Fruit fly (Drosophila melanogaster) whole organism, wandering third instar larva: ENCODE measurements around the gene PIP82.
A peak's percentile ranks its signal among the peaks of the same experiment; 100 is the strongest.

ENCODE experiments used
- Abd-B ChIP-seq: fragments of >200 bp; optimal IDR thresholded peaks from 2 replicates; lab custom pipeline; 2017; ENCODE audit warnings: missing biosample characterization, missing genetic modification characterization
- Dfd ChIP-seq: fragments of >200 bp; optimal IDR thresholded peaks from 2 replicates; lab custom pipeline; 2017; ENCODE audit warnings: missing biosample characterization, missing genetic modification characterization
- HLH106 ChIP-seq: fragments of 200-800 bp; optimal IDR thresholded peaks from 3 replicates; lab custom pipeline; 2019; ENCODE audit warnings: missing biosample characterization, mild to moderate bottlenecking, missing genetic modification characterization, moderate library complexity
- Hr78 ChIP-seq: fragments of >200 bp; optimal IDR thresholded peaks from 2 replicates; lab custom pipeline; 2017; ENCODE audit warnings: missing biosample characterization, missing genetic modification characterization
- Hr83 ChIP-seq: fragments of 200-300 bp; sonication (Bioruptor generic); optimal IDR thresholded peaks from 2 replicates; lab custom pipeline; 2016; ENCODE audit warnings: missing biosample characterization, mild to moderate bottlenecking, missing genetic modification characterization, moderate library complexity; ENCODE audit not compliant: poor library complexity, severe bottlenecking
- OdsH ChIP-seq: fragments of 200-800 bp; sonication (Bioruptor generic); optimal IDR thresholded peaks from 2 replicates; lab custom pipeline; 2016; ENCODE audit warnings: missing biosample characterization, mild to moderate bottlenecking, missing genetic modification characterization
- Sp1 ChIP-seq: fragments of 200-800 bp; sonication (Bioruptor generic); optimal IDR thresholded peaks from 3 replicates; lab custom pipeline; 2019; ENCODE audit warnings: missing biosample characterization, mild to moderate bottlenecking, missing genetic modification characterization, moderate library complexity
- brk ChIP-seq: fragments of 200-800 bp; sonication (Bioruptor generic); optimal IDR thresholded peaks from 2 replicates; lab custom pipeline; 2016; ENCODE audit warnings: missing biosample characterization, mild to moderate bottlenecking, missing genetic modification characterization
- ey ChIP-seq: fragments of 200-800 bp; sonication (Bioruptor generic); optimal IDR thresholded peaks from 2 replicates; lab custom pipeline; 2016; ENCODE audit warnings: missing biosample characterization, missing genetic modification characterization
- fru ChIP-seq: fragments of 200-800 bp; sonication (Bioruptor generic); optimal IDR thresholded peaks from 3 replicates; lab custom pipeline; 2016; ENCODE audit warnings: missing biosample characterization, mild to moderate bottlenecking, missing genetic modification characterization
- h ChIP-seq: fragments of 200-800 bp; sonication (Bioruptor generic); optimal IDR thresholded peaks from 3 replicates; lab custom pipeline; 2016; ENCODE audit warnings: missing biosample characterization, mild to moderate bottlenecking, missing genetic modification characterization
- pan ChIP-seq: fragments of >200 bp; optimal IDR thresholded peaks from 2 replicates; lab custom pipeline; 2017
- psq ChIP-seq: fragments of 200-800 bp; sonication (Bioruptor generic); optimal IDR thresholded peaks from 3 replicates; lab custom pipeline; 2017; ENCODE audit warnings: missing biosample characterization, mild to moderate bottlenecking, missing genetic modification characterization, moderate library complexity
- rgr ChIP-seq: fragments of 200-800 bp; sonication (Bioruptor generic); optimal IDR thresholded peaks from 3 replicates; lab custom pipeline; 2016; ENCODE audit warnings: missing biosample characterization, mild to moderate bottlenecking, missing genetic modification characterization

- TF ChIP-seq pan (no peak), rgr (GFP tag; lab: Kevin White, UChicago) (no peak), brk (GFP tag; lab: Kevin White, UChicago) (no peak), ey (GFP tag; lab: Kevin White, UChicago) (peak; percentile 25), Hr83 (GFP tag; lab: Kevin White, UChicago) (no peak), psq (GFP tag; lab: Kevin White, UChicago) (no peak), HLH106 (tag; lab: Kevin White, UChicago) (peak; percentile 48), Abd-B (GFP tag; lab: Kevin White, UChicago) (no peak), fru (GFP tag; lab: Kevin White, UChicago) (peak; percentile 28), Sp1 (GFP tag; lab: Kevin White, UChicago) (peak; percentile 46), h (GFP tag; lab: Kevin White, UChicago) (peak; percentile 15), Dfd (no peak), OdsH (GFP tag; lab: Kevin White, UChicago) (no peak), Hr78 (GFP tag; lab: Kevin White, UChicago) (no peak)
Observed at dm6 chrX:8541985-8542384, 12.5 kb upstream of the PIP82 start.
